Worm (Caenorhabditis elegans) whole organism, L4 larva: ENCODE data around the gene C08B6.14.

Experiments
- F26F4.8 ChIP-seq: fragments of 200-800 bp; sonication (Bioruptor generic); conservative IDR thresholded peaks from 2 replicates; pipeline ENCODE4 v1.3.6; 2022; ENCODE audit warnings: missing genetic modification characterization, missing compliant biosample characterization
- F49E8.2 ChIP-seq: sonication (generic microtip); optimal IDR thresholded peaks from 2 replicates; lab custom pipeline; 2016; ENCODE audit warnings: missing compliant biosample characterization, mild to moderate bottlenecking, missing genetic modification characterization, borderline replicate concordance
- T20F7.1 ChIP-seq: fragments of 200-800 bp; sonication (Bioruptor generic); optimal IDR thresholded peaks from 2 replicates; lab custom pipeline; 2018; ENCODE audit warnings: mild to moderate bottlenecking, missing genetic modification characterization, missing compliant biosample characterization
- Y48G9A.11 ChIP-seq: fragments of 200-800 bp; sonication (Bioruptor generic); IDR thresholded peaks from 2 replicates; pipeline ENCODE4 v1.3.6; 2022; ENCODE audit warnings: missing genetic modification reagents, missing genetic modification characterization, missing compliant biosample characterization
- aly-2 ChIP-seq: sonication (generic microtip); optimal IDR thresholded peaks from 2 replicates; lab custom pipeline; 2018; ENCODE audit warnings: missing biosample characterization, missing genetic modification characterization
- attf-4 ChIP-seq: sonication (generic microtip); optimal IDR thresholded peaks from 3 replicates; lab custom pipeline; 2017; ENCODE audit warnings: missing biosample characterization, missing genetic modification characterization
- ceh-32 ChIP-seq: sonication (generic microtip); optimal IDR thresholded peaks from 2 replicates; lab custom pipeline; 2016; ENCODE audit warnings: mild to moderate bottlenecking, missing genetic modification characterization, missing compliant biosample characterization; ENCODE audit not compliant: poor library complexity
- ctbp-1 ChIP-seq: fragments of 200-800 bp; sonication (Bioruptor generic); IDR thresholded peaks from 2 replicates; pipeline ENCODE4 v1.3.6; 2022; ENCODE audit warnings: missing genetic modification reagents, missing genetic modification characterization, missing compliant biosample characterization
- daf-16 ChIP-seq, 3 experiments: sonication (generic microtip); optimal IDR thresholded peaks; 2 replicates each; lab custom pipeline; 2016 to 2017; ENCODE audit warnings: missing genetic modification characterization in 3 of 3, missing genetic modification reagents in 3 of 3, mild to moderate bottlenecking in 2 of 3, missing compliant biosample characterization in 2 of 3, missing biosample characterization in 1 of 3, moderate library complexity in 1 of 3
- dmd-6 ChIP-seq: fragments of 200-800 bp; sonication (Bioruptor generic); IDR thresholded peaks from 2 replicates; pipeline ENCODE4 v1.3.6; 2022; ENCODE audit warnings: missing genetic modification reagents, missing genetic modification characterization, missing compliant biosample characterization
- dmd-8 ChIP-seq: fragments of 200-800 bp; sonication (Bioruptor generic); IDR thresholded peaks from 2 replicates; pipeline ENCODE4 v1.3.6; 2022; ENCODE audit warnings: missing genetic modification characterization, missing compliant biosample characterization
- dpl-1 ChIP-seq: fragments of 150-350 bp; optimal IDR thresholded peaks from 2 replicates; lab custom pipeline; 2014; ENCODE audit warnings: missing biosample characterization, missing genetic modification reagents, missing genetic modification characterization
- duxl-1 ChIP-seq: sonication (generic microtip); optimal IDR thresholded peaks from 2 replicates; lab custom pipeline; 2016; ENCODE audit warnings: mild to moderate bottlenecking, missing genetic modification characterization, moderate library complexity, missing compliant biosample characterization; ENCODE audit not compliant: poor library complexity
- dve-1 ChIP-seq: sonication (generic microtip); optimal IDR thresholded peaks from 2 replicates; lab custom pipeline; 2017; ENCODE audit warnings: antibody characterized with exemption, mild to moderate bottlenecking, missing genetic modification characterization, missing compliant biosample characterization; ENCODE audit not compliant: insufficient read depth
- egl-43 ChIP-seq: fragments of 200-800 bp; sonication (Bioruptor generic); IDR thresholded peaks from 2 replicates; pipeline ENCODE4 v1.3.6; 2022; ENCODE audit warnings: missing genetic modification reagents, missing genetic modification characterization, missing compliant biosample characterization
- fkh-10 ChIP-seq: fragments of 150-350 bp; optimal IDR thresholded peaks from 2 replicates; lab custom pipeline; 2014; ENCODE audit warnings: missing biosample characterization, missing genetic modification reagents, missing genetic modification characterization
- hlh-11 ChIP-seq: fragments of 200-800 bp; sonication (Bioruptor generic); optimal IDR thresholded peaks from 2 replicates; lab custom pipeline; 2018; ENCODE audit warnings: mild to moderate bottlenecking, missing genetic modification characterization, missing compliant biosample characterization
- hlh-30 ChIP-seq: sonication (generic microtip); optimal IDR thresholded peaks from 2 replicates; lab custom pipeline; 2017; ENCODE audit warnings: antibody characterized with exemption, mild to moderate bottlenecking, missing genetic modification characterization, missing compliant biosample characterization; ENCODE audit not compliant: insufficient read depth
- jun-1 ChIP-seq: fragments of 150-350 bp; optimal IDR thresholded peaks from 2 replicates; lab custom pipeline; 2014; ENCODE audit warnings: missing biosample characterization, missing genetic modification reagents, missing genetic modification characterization
- lin-1 ChIP-seq: fragments of 200-800 bp; sonication (Bioruptor generic); IDR thresholded peaks from 2 replicates; pipeline ENCODE4 v1.3.6; 2022; ENCODE audit warnings: missing genetic modification reagents, missing genetic modification characterization, missing compliant biosample characterization
- lin-13 ChIP-seq: fragments of 150-350 bp; optimal IDR thresholded peaks from 2 replicates; lab custom pipeline; 2014; ENCODE audit warnings: missing biosample characterization, missing genetic modification reagents, missing genetic modification characterization
- lsy-2 ChIP-seq, 2 experiments: fragments of 150-350 bp in 1 of 2; sonication (generic microtip) in 1 of 2; optimal IDR thresholded peaks; 2 replicates each; lab custom pipeline; 2014 to 2017; ENCODE audit warnings: missing biosample characterization in 2 of 2, missing genetic modification characterization in 2 of 2
- madf-5 ChIP-seq, 2 experiments: fragments of 200-800 bp; sonication (Bioruptor generic); IDR thresholded peaks; 2 replicates each; pipeline ENCODE4 v1.3.6; 2022; ENCODE audit warnings: missing compliant biosample characterization in 2 of 2, missing genetic modification characterization in 2 of 2
- mdl-1 ChIP-seq, 2 experiments: fragments of 150-350 bp in 1 of 2; sonication (generic microtip) in 1 of 2; optimal IDR thresholded peaks; 2 replicates each; lab custom pipeline; 2014 to 2017; ENCODE audit warnings: missing biosample characterization in 2 of 2, missing genetic modification characterization in 2 of 2
- mep-1 ChIP-seq: fragments of 150-350 bp; sonication (generic microtip); optimal IDR thresholded peaks from 3 replicates; lab custom pipeline; 2014; ENCODE audit warnings: missing biosample characterization, missing genetic modification characterization
- mxl-3 ChIP-seq: fragments of 200-800 bp; sonication (Bioruptor generic); optimal IDR thresholded peaks from 2 replicates; lab custom pipeline; 2018; ENCODE audit warnings: mild to moderate bottlenecking, missing genetic modification characterization, missing compliant biosample characterization
- nhr-10 ChIP-seq: fragments of 150-350 bp; optimal IDR thresholded peaks from 2 replicates; lab custom pipeline; 2014; ENCODE audit warnings: missing biosample characterization, missing genetic modification characterization
- nhr-102 ChIP-seq: sonication (generic microtip); optimal IDR thresholded peaks from 2 replicates; lab custom pipeline; 2016; ENCODE audit warnings: mild to moderate bottlenecking, missing genetic modification characterization, moderate library complexity, missing compliant biosample characterization
- nhr-11 ChIP-seq: fragments of 150-350 bp; optimal IDR thresholded peaks from 2 replicates; lab custom pipeline; 2014; ENCODE audit warnings: missing biosample characterization, missing genetic modification characterization
- nhr-25 ChIP-seq: sonication (generic microtip); optimal IDR thresholded peaks from 2 replicates; lab custom pipeline; 2017; ENCODE audit warnings: missing genetic modification characterization, mild to moderate bottlenecking, missing compliant biosample characterization, antibody characterized with exemption, moderate library complexity, borderline replicate concordance; ENCODE audit not compliant: insufficient read depth
- nhr-28 ChIP-seq: fragments of 150-350 bp; optimal IDR thresholded peaks from 2 replicates; lab custom pipeline; 2014; ENCODE audit warnings: missing biosample characterization, missing genetic modification characterization
- nhr-48 ChIP-seq: sonication (generic microtip); optimal IDR thresholded peaks from 2 replicates; lab custom pipeline; 2016; ENCODE audit warnings: mild to moderate bottlenecking, missing genetic modification characterization, missing compliant biosample characterization
- nhr-6 ChIP-seq: fragments of 150-350 bp; optimal IDR thresholded peaks from 2 replicates; lab custom pipeline; 2014; ENCODE audit warnings: missing biosample characterization, missing genetic modification characterization
- nhr-76 ChIP-seq: fragments of 150-350 bp; optimal IDR thresholded peaks from 2 replicates; lab custom pipeline; 2014; ENCODE audit warnings: missing biosample characterization, missing genetic modification characterization
- nhr-77 ChIP-seq: fragments of 150-350 bp; optimal IDR thresholded peaks from 2 replicates; lab custom pipeline; 2014; ENCODE audit warnings: missing biosample characterization, missing genetic modification characterization
- php-3 ChIP-seq: fragments of 200-800 bp; sonication (Bioruptor generic); IDR thresholded peaks from 2 replicates; pipeline ENCODE4 v1.3.6; 2022; ENCODE audit warnings: missing genetic modification reagents, missing genetic modification characterization, missing compliant biosample characterization
- pqm-1 ChIP-seq: sonication (generic microtip); optimal IDR thresholded peaks from 2 replicates; lab custom pipeline; 2017; ENCODE audit warnings: missing biosample characterization, missing genetic modification characterization
- rbr-2 ChIP-seq: sonication (generic microtip); optimal IDR thresholded peaks from 2 replicates; lab custom pipeline; 2016; ENCODE audit warnings: missing genotype, missing genetic modification characterization, missing compliant biosample characterization
- tra-1 ChIP-seq: fragments of 200-800 bp; sonication (Bioruptor generic); IDR thresholded peaks from 2 replicates; pipeline ENCODE4 v1.3.6; 2022; ENCODE audit warnings: missing genetic modification reagents, missing genetic modification characterization, missing compliant biosample characterization
- zfp-2 ChIP-seq: sonication (generic microtip); optimal IDR thresholded peaks from 2 replicates; lab custom pipeline; 2016; ENCODE audit warnings: mild to moderate bottlenecking, missing genetic modification characterization, missing compliant biosample characterization
- zfp-3 ChIP-seq: fragments of 200-800 bp; sonication (Bioruptor generic); conservative IDR thresholded peaks from 2 replicates; pipeline ENCODE4 v1.3.6; 2022; ENCODE audit warnings: missing genetic modification reagents, missing genetic modification characterization, missing compliant biosample characterization
- zip-11 ChIP-seq: fragments of 200-800 bp; sonication (Bioruptor generic); IDR thresholded peaks from 2 replicates; pipeline ENCODE4 v1.3.6; 2022; ENCODE audit warnings: missing genetic modification characterization, missing compliant biosample characterization
- ztf-7 ChIP-seq: fragments of 150-350 bp; optimal IDR thresholded peaks from 2 replicates; lab custom pipeline; 2014; ENCODE audit warnings: missing biosample characterization, missing genetic modification characterization

C08B6.14 gene

ce11 chrV:10087103-10087502, 14.7 kb downstream of the C08B6.14 start, which contains the start of gene R04B5.5:
R04B5.5 (plus strand) TSS chrV:10087480.
- TF ChIP-seq tra-1 (GFP tag; lab: Robert Waterston, UW) = 0 out of 2 replicates have a peak, but pooled peaks have one; percentile 46
- peak; percentile 49 for TF ChIP-seq nhr-48 (tag; lab: Kevin White, UChicago)
- TF ChIP-seq pqm-1 (tag; lab: Kevin White, UChicago) = peak; percentile 37
- TF ChIP-seq ztf-7 (tag; lab: Kevin White, UChicago) = peak; percentile 46
- TF ChIP-seq egl-43 (GFP tag; lab: Robert Waterston, UW) = no peak
- TF ChIP-seq zip-11 (GFP tag; lab: Robert Waterston, UW) = no peak
- peak; percentile 67 for TF ChIP-seq dmd-6 (GFP tag; lab: Robert Waterston, UW)
- peak; percentile 24 for TF ChIP-seq nhr-11 (tag; lab: Kevin White, UChicago)
- peak; percentile 48 for TF ChIP-seq nhr-102 (tag; lab: Kevin White, UChicago)
- TF ChIP-seq T20F7.1 (GFP tag; lab: Kevin White, UChicago) = peak; percentile 8
- no peak for TF ChIP-seq dpl-1 (GFP tag; lab: Kevin White, UChicago)
- peak; percentile 90 for TF ChIP-seq nhr-28
- TF ChIP-seq mdl-1 (tag; optimal IDR thresholded peaks at IDR 0.05; lab: Kevin White, UChicago) = peak in 1 of 2 experiments; percentile 85
- TF ChIP-seq mxl-3 (GFP tag; lab: Kevin White, UChicago) = peak; percentile 79
- peak in 1 of 2 experiments; percentile 33 for TF ChIP-seq lsy-2 (tag; optimal IDR thresholded peaks at IDR 0.05; lab: Kevin White, UChicago)
- TF ChIP-seq duxl-1 (tag; lab: Kevin White, UChicago) = no peak
- peak; percentile 89 for TF ChIP-seq nhr-77 (tag; lab: Kevin White, UChicago)
- no peak for TF ChIP-seq ceh-32
- TF ChIP-seq mep-1 (tag; lab: Kevin White, UChicago) = peak; percentile 13
- TF ChIP-seq php-3 = peak; percentile 89
- peak; percentile 58 for TF ChIP-seq hlh-30
- peak; percentile 85 for TF ChIP-seq nhr-10 (tag; lab: Kevin White, UChicago)
- peak; percentile 2 for TF ChIP-seq nhr-6 (tag; lab: Kevin White, UChicago)
- TF ChIP-seq daf-16 (GFP tag; optimal IDR thresholded peaks at IDR 0.05; lab: Kevin White, UChicago) = no peak
- TF ChIP-seq daf-16 (tag; optimal IDR thresholded peaks at IDR 0.05; lab: Kevin White, UChicago) = peak; percentile 70
- peak; percentile 98 for TF ChIP-seq dve-1 (tag; lab: Kevin White, UChicago)
- peak; percentile 74 for TF ChIP-seq hlh-11 (tag; lab: Kevin White, UChicago)
- no peak for TF ChIP-seq aly-2
- no peak for TF ChIP-seq madf-5 (GFP tag; IDR thresholded peaks at IDR 0.05; lab: Robert Waterston, UW)

ce11 chrV:10086141-10086540, 15.7 kb downstream of the C08B6.14 start:
- TF ChIP-seq nhr-76 (tag; lab: Kevin White, UChicago) = no peak
- peak in 1 of 2 experiments; percentile 72 for TF ChIP-seq daf-16 (GFP tag; optimal IDR thresholded peaks at IDR 0.05; lab: Kevin White, UChicago)
- TF ChIP-seq daf-16 (tag; optimal IDR thresholded peaks at IDR 0.05; lab: Kevin White, UChicago) = no peak
- no peak for TF ChIP-seq rbr-2
- no peak for TF ChIP-seq jun-1 (tag; lab: Kevin White, UChicago)

ce11 chrV:10084864-10085263, 17.0 kb downstream of the C08B6.14 start, which contains the start of gene R04B5.6:
R04B5.6 (plus strand) TSS chrV:10085164.
- TF ChIP-seq dmd-6 (GFP tag; lab: Robert Waterston, UW) (no peak), ctbp-1 (GFP tag; lab: Robert Waterston, UW) (no peak), zfp-3 (GFP tag; lab: Robert Waterston, UW) (no peak), lsy-2 (tag; optimal IDR thresholded peaks at IDR 0.05; lab: Kevin White, UChicago) (no peak), nhr-25 (tag; lab: Kevin White, UChicago) (no peak), attf-4 (tag; lab: Kevin White, UChicago) (no peak), zip-11 (GFP tag; lab: Robert Waterston, UW) (no peak), nhr-102 (tag; lab: Kevin White, UChicago) (no peak), lin-1 (GFP tag; lab: Robert Waterston, UW) (no peak), F26F4.8 (GFP tag; lab: Robert Waterston, UW) (no peak), lin-13 (GFP tag; lab: Kevin White, UChicago) (no peak), zfp-2 (tag; lab: Kevin White, UChicago) (no peak), nhr-28 (no peak), F49E8.2 (no peak), dmd-8 (GFP tag; lab: Robert Waterston, UW) (no peak), fkh-10 (no peak), pqm-1 (tag; lab: Kevin White, UChicago) (no peak), tra-1 (GFP tag; lab: Robert Waterston, UW) (no peak), Y48G9A.11 (no peak), duxl-1 (tag; lab: Kevin White, UChicago) (no peak)
